Fruit fly (Drosophila melanogaster): ENCODE data around the gene CG12480.

- TF ChIP-seq CTCF (optimal IDR thresholded peaks at IDR 0.05) (no peak), CG8478 (optimal IDR thresholded peaks at IDR 0.05) (no peak)
These were observed 45.7 kb upstream of the CG12480 start for dm6 chrX:14123688-14124087.

Data from S2 (cell line).